Fruit fly (Drosophila melanogaster) whole organism, embryonic: ENCODE data around the gene CG12516.
A peak's percentile ranks its signal among the peaks of the same experiment; 100 is the strongest.

Experiments used
- Asciz ChIP-seq: fragments of 200-800 bp; sonication (Bioruptor generic); optimal IDR thresholded peaks from 2 replicates; lab custom pipeline; 2017; ENCODE audit warnings: missing biosample characterization, mild to moderate bottlenecking, missing genetic modification characterization, missing genetic modification reagents
- B-H1 ChIP-seq: fragments of 200-800 bp; sonication (Bioruptor generic); IDR thresholded peaks from 3 replicates; pipeline ENCODE4 v1.3.6; 2022; ENCODE audit warnings: missing biosample characterization, missing genetic modification characterization
- C15 ChIP-seq: fragments of 200-800 bp; sonication (Bioruptor generic); IDR thresholded peaks from 3 replicates; pipeline ENCODE4 v1.3.6; 2022; ENCODE audit warnings: missing biosample characterization, missing genetic modification characterization
- CG10147 ChIP-seq: fragments of 200-800 bp; sonication (Bioruptor generic); optimal IDR thresholded peaks from 2 replicates; lab custom pipeline; 2019; ENCODE audit warnings: missing biosample characterization, mild to moderate bottlenecking, missing genetic modification characterization, moderate library complexity
- CG12104 ChIP-seq: fragments of 200-800 bp; sonication (Bioruptor generic); optimal IDR thresholded peaks from 3 replicates; lab custom pipeline; 2016; ENCODE audit warnings: missing biosample characterization, missing genetic modification characterization
- CG12236 ChIP-seq: fragments of 200-800 bp; sonication (Bioruptor generic); optimal IDR thresholded peaks from 2 replicates; lab custom pipeline; 2016; ENCODE audit warnings: missing biosample characterization, missing genetic modification characterization
- CG14014 ChIP-seq: fragments of 200-800 bp; sonication (Bioruptor generic); IDR thresholded peaks from 2 replicates; pipeline ENCODE4 v1.3.6; 2022; ENCODE audit warnings: missing biosample characterization, missing genetic modification characterization
- CG1529 ChIP-seq: fragments of 200-800 bp; sonication (Bioruptor generic); optimal IDR thresholded peaks from 3 replicates; lab custom pipeline; 2018; ENCODE audit warnings: missing biosample characterization, missing genetic modification characterization
- CG15479 ChIP-seq: fragments of 200-800 bp; sonication (Bioruptor generic); optimal IDR thresholded peaks from 3 replicates; lab custom pipeline; 2019; ENCODE audit warnings: missing biosample characterization, mild to moderate bottlenecking, missing genetic modification characterization, moderate library complexity
- CG15514 ChIP-seq: fragments of 200-800 bp; sonication (Bioruptor generic); optimal IDR thresholded peaks from 3 replicates; lab custom pipeline; 2017; ENCODE audit warnings: missing biosample characterization, missing genetic modification characterization, mild to moderate bottlenecking, moderate library complexity, missing genetic modification reagents
- CG16815 ChIP-seq: fragments of 200-800 bp; sonication (Bioruptor generic); optimal IDR thresholded peaks from 3 replicates; lab custom pipeline; 2017; ENCODE audit warnings: missing biosample characterization, mild to moderate bottlenecking, missing genetic modification characterization
- CG17802 ChIP-seq: fragments of 200-800 bp; sonication (Bioruptor generic); optimal IDR thresholded peaks from 2 replicates; lab custom pipeline; 2018; ENCODE audit warnings: missing biosample characterization, mild to moderate bottlenecking, missing genetic modification characterization, moderate library complexity
- CG17829 ChIP-seq: fragments of 200-800 bp; optimal IDR thresholded peaks from 2 replicates; lab custom pipeline; 2019; ENCODE audit warnings: missing biosample characterization, mild to moderate bottlenecking, missing genetic modification characterization, moderate library complexity
- CG4282 ChIP-seq: fragments of 200-800 bp; sonication (Bioruptor generic); optimal IDR thresholded peaks from 2 replicates; lab custom pipeline; 2016; ENCODE audit warnings: missing biosample characterization, missing genetic modification characterization
- CG4328 ChIP-seq: fragments of 200-800 bp; sonication (Bioruptor generic); optimal IDR thresholded peaks from 3 replicates; lab custom pipeline; 2017; ENCODE audit warnings: missing biosample characterization, missing genetic modification reagents, missing genetic modification characterization
- CG6791 ChIP-seq: fragments of 200-800 bp; sonication (Bioruptor generic); IDR thresholded peaks from 3 replicates; pipeline ENCODE4 v1.3.6; 2022; ENCODE audit warnings: missing biosample characterization, missing genetic modification characterization; ENCODE audit not compliant: partially characterized antibody
- CG9932 ChIP-seq: fragments of 200-800 bp; sonication (Bioruptor generic); IDR thresholded peaks from 2 replicates; pipeline ENCODE4 v1.3.6; 2022; ENCODE audit warnings: missing biosample characterization, missing genetic modification characterization
- CHES-1-like ChIP-seq: fragments of 200-800 bp; sonication (Bioruptor generic); optimal IDR thresholded peaks from 2 replicates; lab custom pipeline; 2016; ENCODE audit warnings: missing biosample characterization, missing genetic modification characterization
- CTCF ChIP-seq: fragments of 200-800 bp; sonication (Bioruptor generic); optimal IDR thresholded peaks from 2 replicates; lab custom pipeline; 2017; ENCODE audit warnings: missing biosample characterization, mild to moderate bottlenecking, missing genetic modification characterization, moderate library complexity
- Dbx ChIP-seq: fragments of 200-800 bp; sonication (Bioruptor generic); IDR thresholded peaks from 3 replicates; pipeline ENCODE4 v1.3.6; 2022; ENCODE audit warnings: missing biosample characterization, missing genetic modification characterization
- Deaf1 ChIP-seq: fragments of 200-800 bp; optimal IDR thresholded peaks from 3 replicates; lab custom pipeline; 2019; ENCODE audit warnings: missing biosample characterization, mild to moderate bottlenecking, missing genetic modification characterization, moderate library complexity
- Dip2 ChIP-seq: fragments of 200-800 bp; sonication (Bioruptor generic); IDR thresholded peaks from 2 replicates; pipeline ENCODE4 v1.3.6; 2022; ENCODE audit warnings: missing biosample characterization, missing genetic modification characterization
- Dll ChIP-seq: fragments of 200-800 bp; sonication (Bioruptor generic); IDR thresholded peaks from 4 replicates; pipeline ENCODE4 v1.3.6; 2022; ENCODE audit warnings: missing biosample characterization, missing genetic modification characterization; ENCODE audit not compliant: partially characterized antibody
- ERR ChIP-seq: fragments of 200-800 bp; sonication (Bioruptor generic); optimal IDR thresholded peaks from 2 replicates; lab custom pipeline; 2016; ENCODE audit warnings: missing biosample characterization, missing genetic modification characterization
- Kr ChIP-seq: fragments of 200-800 bp; sonication (Bioruptor generic); optimal IDR thresholded peaks from 2 replicates; lab custom pipeline; 2017; ENCODE audit warnings: missing biosample characterization, mild to moderate bottlenecking, missing genetic modification characterization
- Lpt ChIP-seq: fragments of >200 bp; optimal IDR thresholded peaks from 2 replicates; lab custom pipeline; 2018; ENCODE audit warnings: missing biosample characterization, missing genetic modification characterization
- Mad ChIP-seq: fragments of 200-800 bp; sonication (Bioruptor generic); optimal IDR thresholded peaks from 2 replicates; lab custom pipeline; 2016; ENCODE audit warnings: missing biosample characterization, missing genetic modification characterization
- Max ChIP-seq: fragments of 200-800 bp; sonication (Bioruptor generic); optimal IDR thresholded peaks from 2 replicates; lab custom pipeline; 2016; ENCODE audit warnings: missing biosample characterization, mild to moderate bottlenecking, missing genetic modification characterization
- Oli ChIP-seq: fragments of 200-800 bp; sonication (Bioruptor generic); optimal IDR thresholded peaks from 2 replicates; lab custom pipeline; 2018; ENCODE audit warnings: missing biosample characterization, mild to moderate bottlenecking, missing genetic modification characterization, moderate library complexity
- Poxn ChIP-seq: fragments of 200-800 bp; sonication (Bioruptor generic); IDR thresholded peaks from 2 replicates; pipeline ENCODE4 v1.3.6; 2022; ENCODE audit warnings: missing biosample characterization, missing genetic modification characterization
- Six4 ChIP-seq: fragments of 200-800 bp; sonication (Bioruptor generic); optimal IDR thresholded peaks from 2 replicates; lab custom pipeline; 2016; ENCODE audit warnings: missing biosample characterization, missing genetic modification characterization
- ase ChIP-seq: fragments of 200-800 bp; sonication (Bioruptor generic); IDR thresholded peaks from 3 replicates; pipeline ENCODE4 v1.3.6; 2022; ENCODE audit warnings: missing biosample characterization, missing genetic modification characterization
- bbx ChIP-seq: fragments of 200-800 bp; sonication (Bioruptor generic); IDR thresholded peaks from 2 replicates; pipeline ENCODE4 v1.3.6; 2022; ENCODE audit warnings: missing biosample characterization, missing genetic modification characterization; ENCODE audit not compliant: partially characterized antibody
- bcd ChIP-seq: fragments of 200-800 bp; sonication (Bioruptor generic); optimal IDR thresholded peaks from 2 replicates; lab custom pipeline; 2017; ENCODE audit warnings: missing biosample characterization, mild to moderate bottlenecking, missing genetic modification characterization
- cato ChIP-seq: fragments of 200-800 bp; sonication (Bioruptor generic); optimal IDR thresholded peaks from 2 replicates; lab custom pipeline; 2016; ENCODE audit warnings: missing biosample characterization, missing genetic modification characterization, borderline replicate concordance
- dan ChIP-seq: fragments of 200-800 bp; sonication (Bioruptor generic); IDR thresholded peaks from 2 replicates; pipeline ENCODE4 v1.3.6; 2022; ENCODE audit warnings: missing biosample characterization, missing genetic modification characterization
- danr ChIP-seq: fragments of 200-800 bp; sonication (Bioruptor generic); IDR thresholded peaks from 2 replicates; pipeline ENCODE4 v1.3.6; 2022; ENCODE audit warnings: missing biosample characterization, missing genetic modification characterization
- disco-r ChIP-seq: fragments of 200-800 bp; sonication (Bioruptor generic); optimal IDR thresholded peaks from 2 replicates; lab custom pipeline; 2016; ENCODE audit warnings: missing biosample characterization, missing genetic modification characterization
- exex ChIP-seq: fragments of 200-800 bp; sonication (Bioruptor generic); optimal IDR thresholded peaks from 4 replicates; lab custom pipeline; 2018; ENCODE audit warnings: missing biosample characterization, mild to moderate bottlenecking, missing genetic modification characterization, moderate library complexity
- her ChIP-seq: fragments of 200-800 bp; sonication (Bioruptor generic); optimal IDR thresholded peaks from 2 replicates; lab custom pipeline; 2016; ENCODE audit warnings: missing biosample characterization, missing genetic modification characterization
- ken ChIP-seq: fragments of 200-800 bp; sonication (Bioruptor generic); IDR thresholded peaks from 3 replicates; pipeline ENCODE4 v1.3.6; 2022; ENCODE audit warnings: missing biosample characterization, missing genetic modification characterization
- lola ChIP-seq, 3 experiments: fragments of >200 bp in 2 of 3; fragments of 200-800 bp in 1 of 3; sonication (Bioruptor generic) in 1 of 3; optimal IDR thresholded peaks; 2 replicates each; lab custom pipeline; 2017 to 2019; ENCODE audit warnings: missing biosample characterization in 3 of 3, missing genetic modification characterization in 3 of 3, mild to moderate bottlenecking in 1 of 3, moderate library complexity in 1 of 3
- maf-S ChIP-seq: fragments of 200-800 bp; sonication (Bioruptor generic); optimal IDR thresholded peaks from 2 replicates; lab custom pipeline; 2016; ENCODE audit warnings: missing biosample characterization, missing genetic modification characterization
- odd ChIP-seq: fragments of 200-800 bp; sonication (Bioruptor generic); optimal IDR thresholded peaks from 2 replicates; lab custom pipeline; 2017; ENCODE audit warnings: missing biosample characterization, mild to moderate bottlenecking, missing genetic modification characterization
- pita ChIP-seq: fragments of 200-800 bp; sonication (Bioruptor generic); optimal IDR thresholded peaks from 2 replicates; lab custom pipeline; 2017; ENCODE audit warnings: missing biosample characterization, mild to moderate bottlenecking, missing genetic modification characterization
- sc ChIP-seq, 3 experiments: fragments of >200 bp in 2 of 3; fragments of 200-800 bp in 1 of 3; sonication (Bioruptor generic) in 1 of 3; optimal IDR thresholded peaks; 2 replicates in 2 of 3; 3 replicates in 1 of 3; lab custom pipeline; 2017; ENCODE audit warnings: mild to moderate bottlenecking in 1 of 3, missing biosample characterization in 1 of 3, missing genetic modification characterization in 1 of 3, missing genetic modification reagents in 1 of 3
- sna ChIP-seq: fragments of 200-800 bp; sonication (Bioruptor generic); IDR thresholded peaks from 2 replicates; pipeline ENCODE4 v1.3.6; 2022; ENCODE audit warnings: missing biosample characterization, missing genetic modification characterization; ENCODE audit not compliant: partially characterized antibody
- vnd ChIP-seq: fragments of 200-800 bp; sonication (Bioruptor generic); IDR thresholded peaks from 3 replicates; pipeline ENCODE4 v1.3.6; 2022; ENCODE audit warnings: missing biosample characterization, missing genetic modification characterization; ENCODE audit not compliant: partially characterized antibody

Gene CG12516

dm6 chr3R:28339654-28340605 is 35.5 kb upstream of the CG12516 start, which contains the start of the genes Gfat2 and Moca-cyp (continued):
- TF ChIP-seq Lpt (GFP tag; lab: Kevin White, UChicago) (no peak), pita (GFP tag; lab: Kevin White, UChicago) (no peak), bbx (GFP tag; lab: Robert Waterston, UW) (peak; percentile 69), Dbx (GFP tag; lab: Robert Waterston, UW) (peak; percentile 51; the same call in 1 of the 3 replicates), vnd (GFP tag; lab: Robert Waterston, UW) (peak; percentile 69), Oli (tag; lab: Kevin White, UChicago) (peak; percentile 63), Asciz (peak; percentile 7), CG1529 (GFP tag; lab: Kevin White, UChicago) (peak; percentile 12), ase (GFP tag; lab: Robert Waterston, UW) (no peak), Mad (peak; percentile 52), CG12104 (GFP tag; lab: Kevin White, UChicago) (peak; percentile 62), dan (GFP tag; lab: Robert Waterston, UW) (no peak), danr (GFP tag; lab: Robert Waterston, UW) (no peak), CG4282 (no peak), CG12236 (GFP tag; lab: Kevin White, UChicago) (no peak), her (GFP tag; lab: Kevin White, UChicago) (no peak), sc (optimal IDR thresholded peaks at IDR 0.05; lab: Kevin White, UChicago) (no peak), sc (GFP tag; optimal IDR thresholded peaks at IDR 0.05; lab: Kevin White, UChicago) (peak; percentile 56), ken (GFP tag; lab: Robert Waterston, UW) (peak; percentile 59; the same call in 2 of the 3 replicates), Poxn (GFP tag; lab: Robert Waterston, UW) (no peak), bcd (GFP tag; lab: Kevin White, UChicago) (peak; percentile 59), CG15514 (peak; percentile 44), lola (GFP tag; optimal IDR thresholded peaks at IDR 0.05; lab: Kevin White, UChicago) (peak in 1 of 3 experiments; percentile 56), B-H1 (GFP tag; lab: Robert Waterston, UW) (peak; percentile 60), CG17802 (peak; percentile 17), C15 (GFP tag; lab: Robert Waterston, UW) (no peak), CG17829 (peak; percentile 77), CG6791 (peak; percentile 75), ERR (GFP tag; lab: Kevin White, UChicago) (no peak), CG9932 (peak; percentile 76), CG15479 (GFP tag; lab: Kevin White, UChicago) (peak; percentile 58), maf-S (GFP tag; lab: Kevin White, UChicago) (no peak), CG4328 (GFP tag; lab: Kevin White, UChicago) (peak; percentile 37), CHES-1-like (GFP tag; lab: Kevin White, UChicago) (peak; percentile 31), CTCF (GFP tag; lab: Kevin White, UChicago) (peak; percentile 32), Dll (GFP tag; lab: Robert Waterston, UW) (peak; percentile 69), CG14014 (peak; percentile 72), Six4 (GFP tag; lab: Kevin White, UChicago) (peak; percentile 36), Kr (GFP tag; lab: Kevin White, UChicago) (no peak), exex (peak; percentile 26), odd (GFP tag; lab: Kevin White, UChicago) (peak; percentile 14), disco-r (no peak), Max (GFP tag; lab: Kevin White, UChicago) (peak; percentile 59), CG10147 (GFP tag; lab: Kevin White, UChicago) (peak; percentile 6), cato (GFP tag; lab: Kevin White, UChicago) (peak; percentile 38), CG16815 (peak; percentile 40), sna (GFP tag; lab: Robert Waterston, UW) (peak; percentile 45; the same call in 1 of the 2 replicates), Deaf1 (tag; lab: Kevin White, UChicago) (peak; percentile 38), Dip2 (GFP tag; lab: Robert Waterston, UW) (no peak)
